Worm (Caenorhabditis elegans) whole organism, young adult: ENCODE measurements around the gene epn-1.

ENCODE experiments used
- B0336.3 ChIP-seq: fragments of 200-800 bp; sonication (Bioruptor generic); IDR thresholded peaks from 2 replicates; pipeline ENCODE4 v1.3.6; 2022; ENCODE audit warnings: missing genetic modification characterization, missing compliant biosample characterization
- C06A6.2 ChIP-seq: fragments of 200-800 bp; sonication (Bioruptor generic); conservative IDR thresholded peaks from 2 replicates; pipeline ENCODE4 v1.3.6; 2022; ENCODE audit warnings: missing genetic modification characterization, missing compliant biosample characterization
- F33H1.4 ChIP-seq: fragments of 200-800 bp; sonication (Bioruptor generic); IDR thresholded peaks from 2 replicates; pipeline ENCODE4 v1.3.6; 2022; ENCODE audit warnings: missing genetic modification reagents, missing genetic modification characterization, missing compliant biosample characterization
- F37B4.10 ChIP-seq: fragments of 200-800 bp; sonication (Bioruptor generic); IDR thresholded peaks from 2 replicates; pipeline ENCODE4 v1.3.6; 2022; ENCODE audit warnings: missing genetic modification characterization, missing compliant biosample characterization
- F49E8.2 ChIP-seq: sonication (generic microtip); optimal IDR thresholded peaks from 3 replicates; lab custom pipeline; 2017; ENCODE audit warnings: missing genetic modification characterization, mild to moderate bottlenecking, missing compliant biosample characterization, antibody characterized with exemption, moderate library complexity; ENCODE audit not compliant: insufficient read depth
- F52B5.7 ChIP-seq: sonication (generic microtip); optimal IDR thresholded peaks from 2 replicates; lab custom pipeline; 2016; ENCODE audit warnings: mild to moderate bottlenecking, missing genetic modification characterization, missing compliant biosample characterization
- F55B11.4 ChIP-seq: sonication (generic microtip); optimal IDR thresholded peaks from 2 replicates; lab custom pipeline; 2016; ENCODE audit warnings: missing compliant biosample characterization, missing genetic modification characterization, borderline replicate concordance; ENCODE audit not compliant: insufficient read depth
- F57A8.1 ChIP-seq: fragments of 200-800 bp; sonication (Bioruptor generic); optimal IDR thresholded peaks from 2 replicates; lab custom pipeline; 2018; ENCODE audit warnings: mild to moderate bottlenecking, missing genetic modification characterization, moderate library complexity, missing compliant biosample characterization
- F57C9.4 ChIP-seq: sonication (generic microtip); optimal IDR thresholded peaks from 2 replicates; lab custom pipeline; 2017; ENCODE audit warnings: mild to moderate bottlenecking, missing genetic modification characterization, missing compliant biosample characterization
- T07F8.4 ChIP-seq: sonication (generic microtip); optimal IDR thresholded peaks from 2 replicates; lab custom pipeline; 2016; ENCODE audit warnings: mild to moderate bottlenecking, missing genetic modification characterization, moderate library complexity, missing compliant biosample characterization
- Y53F4B.3 ChIP-seq: fragments of 200-800 bp; sonication (Bioruptor generic); IDR thresholded peaks from 2 replicates; pipeline ENCODE4 v1.3.6; 2022; ENCODE audit warnings: missing genetic modification reagents, missing genetic modification characterization, missing compliant biosample characterization
- Y53G8AR.9 ChIP-seq: fragments of 200-800 bp; sonication (Bioruptor generic); conservative IDR thresholded peaks from 2 replicates; pipeline ENCODE4 v1.3.6; 2022; ENCODE audit warnings: missing genetic modification reagents, missing genetic modification characterization, missing compliant biosample characterization
- Y67H2A.10 ChIP-seq: fragments of 200-800 bp; sonication (Bioruptor generic); conservative IDR thresholded peaks from 2 replicates; pipeline ENCODE4 v1.3.6; 2022; ENCODE audit warnings: missing genetic modification reagents, missing genetic modification characterization, missing compliant biosample characterization
- Y95B8A.8 ChIP-seq: fragments of 200-800 bp; sonication (Bioruptor generic); IDR thresholded peaks from 2 replicates; pipeline ENCODE4 v1.3.6; 2022; ENCODE audit warnings: missing genetic modification reagents, missing genetic modification characterization, missing compliant biosample characterization
- aptf-2 ChIP-seq: fragments of 200-800 bp; sonication (Bioruptor generic); conservative IDR thresholded peaks from 2 replicates; pipeline ENCODE4 v1.3.6; 2022; ENCODE audit warnings: missing genetic modification reagents, missing genetic modification characterization, missing compliant biosample characterization
- atf-7 ChIP-seq: sonication (generic microtip); optimal IDR thresholded peaks from 2 replicates; lab custom pipeline; 2017; ENCODE audit warnings: mild to moderate bottlenecking, missing genetic modification characterization, missing compliant biosample characterization
- attf-3 ChIP-seq: fragments of 200-800 bp; sonication (Bioruptor generic); conservative IDR thresholded peaks from 2 replicates; pipeline ENCODE4 v1.3.6; 2022; ENCODE audit warnings: missing genetic modification reagents, missing genetic modification characterization, missing compliant biosample characterization
- attf-6 ChIP-seq: fragments of 200-800 bp; sonication (Bioruptor generic); IDR thresholded peaks from 2 replicates; pipeline ENCODE4 v1.3.6; 2022; ENCODE audit warnings: missing genetic modification reagents, missing genetic modification characterization, missing compliant biosample characterization
- bed-1 ChIP-seq: fragments of 200-800 bp; sonication (Bioruptor generic); IDR thresholded peaks from 2 replicates; pipeline ENCODE4 v1.3.6; 2022; ENCODE audit warnings: missing genetic modification reagents, missing genetic modification characterization, missing compliant biosample characterization
- cebp-1 ChIP-seq, 2 experiments: fragments of 200-800 bp in 1 of 2; sonication (Bioruptor generic) in 1 of 2; sonication (generic microtip) in 1 of 2; IDR thresholded peaks in 1 of 2; optimal IDR thresholded peaks in 1 of 2; 2 replicates each; pipeline versions ENCODE4 v1.3.6 to Lab custom; 2017 to 2022; ENCODE audit warnings: missing compliant biosample characterization in 2 of 2, missing genetic modification characterization in 2 of 2, mild to moderate bottlenecking in 1 of 2, missing genetic modification reagents in 1 of 2, moderate library complexity in 1 of 2
- ceh-100 ChIP-seq: fragments of 200-800 bp; sonication (Bioruptor generic); IDR thresholded peaks from 2 replicates; pipeline ENCODE4 v1.3.6; 2022; ENCODE audit warnings: missing genetic modification reagents, missing genetic modification characterization, missing compliant biosample characterization
- ceh-27 ChIP-seq: fragments of 200-800 bp; sonication (Bioruptor generic); optimal IDR thresholded peaks from 2 replicates; lab custom pipeline; 2018; ENCODE audit warnings: mild to moderate bottlenecking, missing genetic modification characterization, moderate library complexity, missing compliant biosample characterization
- ceh-58 ChIP-seq: fragments of 200-800 bp; sonication (Bioruptor generic); IDR thresholded peaks from 2 replicates; pipeline ENCODE4 v1.3.6; 2022; ENCODE audit warnings: missing genetic modification characterization, missing compliant biosample characterization
- ceh-91 ChIP-seq: fragments of 200-800 bp; sonication (Bioruptor generic); IDR thresholded peaks from 2 replicates; pipeline ENCODE4 v1.3.6; 2022; ENCODE audit warnings: missing genetic modification reagents, missing genetic modification characterization, missing compliant biosample characterization
- chd-7 ChIP-seq: sonication (generic microtip); optimal IDR thresholded peaks from 2 replicates; lab custom pipeline; 2016; ENCODE audit warnings: mild to moderate bottlenecking, missing genetic modification characterization, moderate library complexity, missing compliant biosample characterization
- die-1 ChIP-seq: sonication (generic microtip); optimal IDR thresholded peaks from 2 replicates; lab custom pipeline; 2016; ENCODE audit warnings: missing genotype, mild to moderate bottlenecking, missing genetic modification characterization, missing compliant biosample characterization
- dpff-1 ChIP-seq: sonication (generic microtip); optimal IDR thresholded peaks from 2 replicates; lab custom pipeline; 2017; ENCODE audit warnings: mild to moderate bottlenecking, missing genetic modification characterization, missing compliant biosample characterization
- fkh-3 ChIP-seq: sonication (generic microtip); optimal IDR thresholded peaks from 2 replicates; lab custom pipeline; 2016; ENCODE audit warnings: mild to moderate bottlenecking, missing genetic modification characterization, missing compliant biosample characterization
- hlh-12 ChIP-seq: sonication (generic microtip); optimal IDR thresholded peaks from 2 replicates; lab custom pipeline; 2016; ENCODE audit warnings: missing genetic modification characterization, missing compliant biosample characterization
- hlh-26 ChIP-seq: fragments of 200-800 bp; sonication (Bioruptor generic); conservative IDR thresholded peaks from 2 replicates; pipeline ENCODE4 v1.3.6; 2022; ENCODE audit warnings: missing genetic modification reagents, missing genetic modification characterization, missing compliant biosample characterization
- hmg-1.2 ChIP-seq: fragments of 200-800 bp; sonication (Bioruptor generic); IDR thresholded peaks from 2 replicates; pipeline ENCODE4 v1.3.6; 2022; ENCODE audit warnings: missing genetic modification reagents, missing genetic modification characterization, missing compliant biosample characterization
- lin-26 ChIP-seq: fragments of 200-800 bp; sonication (Bioruptor generic); IDR thresholded peaks from 2 replicates; pipeline ENCODE4 v1.3.6; 2022; ENCODE audit warnings: missing genetic modification reagents, missing genetic modification characterization, missing compliant biosample characterization
- madf-10 ChIP-seq: sonication (generic microtip); optimal IDR thresholded peaks from 2 replicates; lab custom pipeline; 2016; ENCODE audit warnings: mild to moderate bottlenecking, missing genetic modification characterization, missing compliant biosample characterization
- mes-4 ChIP-seq: sonication (generic microtip); optimal IDR thresholded peaks from 2 replicates; lab custom pipeline; 2016; ENCODE audit warnings: missing genotype, missing genetic modification characterization, missing compliant biosample characterization
- nhr-80 ChIP-seq: sonication (generic microtip); optimal IDR thresholded peaks from 2 replicates; lab custom pipeline; 2016; ENCODE audit warnings: missing genetic modification characterization, missing compliant biosample characterization
- rec-8 ChIP-seq, 2 experiments: sonication (generic microtip); optimal IDR thresholded peaks; 2 replicates each; lab custom pipeline; 2016; ENCODE audit warnings: mild to moderate bottlenecking in 2 of 2, missing genetic modification characterization in 2 of 2, missing genetic modification reagents in 2 of 2, missing genotype in 2 of 2, missing biosample characterization in 1 of 2, missing compliant biosample characterization in 1 of 2, moderate library complexity in 1 of 2
- sdz-38 ChIP-seq: sonication (generic microtip); optimal IDR thresholded peaks from 2 replicates; lab custom pipeline; 2016; ENCODE audit warnings: missing genotype, missing genetic modification characterization, missing compliant biosample characterization
- sea-2 ChIP-seq: fragments of 200-800 bp; sonication (Bioruptor generic); IDR thresholded peaks from 2 replicates; pipeline ENCODE4 v1.3.6; 2022; ENCODE audit warnings: missing genetic modification characterization, missing compliant biosample characterization
- snpc-1.1 ChIP-seq: sonication (generic microtip); optimal IDR thresholded peaks from 2 replicates; lab custom pipeline; 2017; ENCODE audit warnings: missing genetic modification characterization, mild to moderate bottlenecking, missing compliant biosample characterization, antibody characterized with exemption, moderate library complexity, missing genotype, missing genetic modification reagents; ENCODE audit not compliant: insufficient read depth
- somi-1 ChIP-seq: fragments of 200-800 bp; sonication (Bioruptor generic); optimal IDR thresholded peaks from 2 replicates; lab custom pipeline; 2018; ENCODE audit warnings: mild to moderate bottlenecking, missing genetic modification characterization, missing compliant biosample characterization
- tbp1 ChIP-seq: fragments of 200-800 bp; sonication (Bioruptor generic); optimal IDR thresholded peaks from 2 replicates; lab custom pipeline; 2018; ENCODE audit warnings: mild to moderate bottlenecking, missing genetic modification characterization, missing compliant biosample characterization
- tlf-1 ChIP-seq: fragments of 200-800 bp; sonication (Bioruptor generic); optimal IDR thresholded peaks from 2 replicates; lab custom pipeline; 2018; ENCODE audit warnings: mild to moderate bottlenecking, missing genetic modification characterization, missing compliant biosample characterization
- unc-130 ChIP-seq: sonication (generic microtip); optimal IDR thresholded peaks from 2 replicates; lab custom pipeline; 2016; ENCODE audit warnings: missing genetic modification reagents, missing genetic modification characterization, missing compliant biosample characterization
- unc-62 ChIP-seq: fragments of 150-350 bp; optimal IDR thresholded peaks from 2 replicates; lab custom pipeline; 2014; ENCODE audit warnings: missing biosample characterization, missing genetic modification reagents, missing genetic modification characterization
- ztf-22 ChIP-seq: fragments of 200-800 bp; sonication (Bioruptor generic); optimal IDR thresholded peaks from 2 replicates; lab custom pipeline; 2018; ENCODE audit warnings: mild to moderate bottlenecking, missing genetic modification characterization, moderate library complexity, missing compliant biosample characterization
- ztf-28 ChIP-seq: fragments of 200-800 bp; sonication (Bioruptor generic); IDR thresholded peaks from 2 replicates; pipeline ENCODE4 v1.3.6; 2022; ENCODE audit warnings: missing genetic modification reagents, missing genetic modification characterization, missing compliant biosample characterization

epn-1 gene

DNA sequence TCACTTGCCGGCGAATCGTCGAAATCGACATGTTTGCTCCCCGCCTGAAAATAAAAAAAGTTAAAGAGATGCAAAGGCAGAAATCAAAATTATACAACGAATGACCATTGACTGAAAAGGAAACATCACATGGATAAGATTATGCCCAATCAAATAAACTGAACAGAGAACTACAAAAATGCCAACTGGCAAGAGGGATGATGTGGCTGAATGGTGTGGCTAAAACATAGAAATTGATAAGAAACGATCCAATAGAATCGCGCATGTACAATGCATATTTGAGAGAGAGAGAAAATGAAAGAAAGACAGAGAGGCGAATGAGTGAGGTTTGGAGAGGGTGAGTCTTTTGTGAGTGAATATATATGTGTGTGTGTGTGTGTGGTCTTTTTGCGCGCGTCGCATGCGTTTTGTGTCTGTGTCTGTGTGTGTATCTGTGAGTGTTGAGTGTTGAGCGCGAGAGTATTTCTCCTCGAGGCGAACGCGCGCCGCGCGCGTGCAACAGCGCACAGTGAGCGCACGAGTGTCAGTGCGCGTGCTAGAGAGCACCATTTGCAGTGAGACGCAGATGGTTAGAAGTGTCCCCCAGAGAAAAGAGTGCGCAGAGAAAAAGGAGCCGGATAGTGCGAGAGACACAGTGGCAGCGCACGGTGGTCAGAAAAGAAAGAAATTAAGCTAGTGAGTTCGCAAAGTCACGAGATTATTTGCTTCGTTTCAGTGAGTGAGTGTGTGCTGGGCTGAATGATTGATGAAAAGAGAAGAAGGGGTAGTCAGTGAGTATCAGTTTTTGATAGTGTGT is at the start of gene epn-1:
Gene epn-1, minus strand, starts transcription at position 51 of the 796 bp plus-strand sequence.
- TF ChIP-seq lin-26 (GFP tag; lab: Robert Waterston, UW) (peak; percentile 85), chd-7 (tag; lab: Kevin White, UChicago) (peak; percentile 99), ceh-100 (GFP tag; lab: Robert Waterston, UW) (peak; percentile 41; the same call in 1 of the 2 replicates), F33H1.4 (GFP tag; lab: Robert Waterston, UW) (peak; percentile 29), ceh-27 (peak; percentile 97), hlh-12 (tag; lab: Kevin White, UChicago) (no peak), dpff-1 (tag; lab: Kevin White, UChicago) (no peak), attf-3 (GFP tag; lab: Robert Waterston, UW) (no peak), cebp-1 (GFP tag; IDR thresholded peaks at IDR 0.05; lab: Robert Waterston, UW) (peak; percentile 73), cebp-1 (tag; optimal IDR thresholded peaks at IDR 0.05; lab: Kevin White, UChicago) (peak; percentile 97), atf-7 (peak; percentile 99), F49E8.2 (tag; lab: Kevin White, UChicago) (no peak), somi-1 (GFP tag; lab: Kevin White, UChicago) (peak; percentile 98), Y67H2A.10 (GFP tag; lab: Robert Waterston, UW) (peak; percentile 93), F57C9.4 (tag; lab: Kevin White, UChicago) (no peak), ztf-22 (GFP tag; lab: Kevin White, UChicago) (peak; percentile 90), F52B5.7 (tag; lab: Kevin White, UChicago) (peak; percentile 56), madf-10 (tag; lab: Kevin White, UChicago) (peak; percentile 98), F37B4.10 (GFP tag; lab: Robert Waterston, UW) (peak; percentile 95; the same call in 1 of the 2 replicates), ztf-28 (no peak), unc-130 (GFP tag; lab: Kevin White, UChicago) (no peak), Y95B8A.8 (GFP tag; lab: Robert Waterston, UW) (peak; percentile 90), nhr-80 (peak; percentile 99), ceh-91 (GFP tag; lab: Robert Waterston, UW) (0 out of 2 replicates have a peak, but pooled peaks have one; percentile 10), unc-62 (GFP tag; lab: Kevin White, UChicago) (peak; percentile 39), sea-2 (GFP tag; lab: Robert Waterston, UW) (peak; percentile 92), aptf-2 (GFP tag; lab: Robert Waterston, UW) (peak; percentile 35), sdz-38 (tag; lab: Kevin White, UChicago) (no peak), bed-1 (GFP tag; lab: Robert Waterston, UW) (no peak), B0336.3 (GFP tag; lab: Robert Waterston, UW) (peak; percentile 98), F55B11.4 (no peak), die-1 (peak; percentile 60), tlf-1 (peak; percentile 92), T07F8.4 (tag; lab: Kevin White, UChicago) (peak; percentile 68), rec-8 (tag; optimal IDR thresholded peaks at IDR 0.05; lab: Kevin White, UChicago) (no peak), F57A8.1 (GFP tag; lab: Kevin White, UChicago) (no peak), Y53F4B.3 (GFP tag; lab: Robert Waterston, UW) (no peak), snpc-1.1 (peak; percentile 11), fkh-3 (tag; lab: Kevin White, UChicago) (peak; percentile 30), ceh-58 (GFP tag; lab: Robert Waterston, UW) (0 out of 2 replicates have a peak, but pooled peaks have one; percentile 48), hmg-1.2 (GFP tag; lab: Robert Waterston, UW) (peak; percentile 95), C06A6.2 (GFP tag; lab: Robert Waterston, UW) (peak; percentile 94), tbp1 (peak; percentile 73), Y53G8AR.9 (peak; percentile 95), attf-6 (GFP tag; lab: Robert Waterston, UW) (no peak), mes-4 (tag; lab: Kevin White, UChicago) (no peak), hlh-26 (GFP tag; lab: Robert Waterston, UW) (no peak)
